Worm (Caenorhabditis elegans) whole organism, mixed stage, embryonic: ENCODE results near the gene H12I19.115.

ENCODE experiments used
- M03D4.4 ChIP-seq: sonication (generic microtip); optimal IDR thresholded peaks from 2 replicates; lab custom pipeline; 2017; ENCODE audit warnings: mild to moderate bottlenecking, missing genetic modification characterization, missing compliant biosample characterization
- bed-3 ChIP-seq: fragments of 200-800 bp; sonication (Bioruptor generic); optimal IDR thresholded peaks from 3 replicates; lab custom pipeline; 2018; ENCODE audit warnings: mild to moderate bottlenecking, missing genetic modification characterization, moderate library complexity, missing compliant biosample characterization
- blmp-1 ChIP-seq: fragments of 150-350 bp; optimal IDR thresholded peaks from 2 replicates; lab custom pipeline; 2014; ENCODE audit warnings: missing biosample characterization, missing genetic modification characterization
- ceh-39 ChIP-seq: fragments of 150-350 bp; optimal IDR thresholded peaks from 2 replicates; lab custom pipeline; 2014; ENCODE audit warnings: missing biosample characterization, missing genetic modification characterization
- ceh-83 ChIP-seq: fragments of 200-800 bp; sonication (Bioruptor generic); optimal IDR thresholded peaks from 2 replicates; lab custom pipeline; 2018; ENCODE audit warnings: mild to moderate bottlenecking, missing genetic modification characterization, missing compliant biosample characterization
- cnd-1 ChIP-seq: fragments of 200-800 bp; sonication (Bioruptor generic); optimal IDR thresholded peaks from 2 replicates; lab custom pipeline; 2018; ENCODE audit warnings: mild to moderate bottlenecking, missing genetic modification characterization, missing compliant biosample characterization
- drap-1 ChIP-seq: fragments of 200-800 bp; sonication (Bioruptor generic); optimal IDR thresholded peaks from 3 replicates; lab custom pipeline; 2018; ENCODE audit warnings: mild to moderate bottlenecking, missing genetic modification characterization, missing compliant biosample characterization
- elt-3 ChIP-seq: fragments of 150-350 bp; optimal IDR thresholded peaks from 2 replicates; lab custom pipeline; 2014; ENCODE audit warnings: missing biosample characterization, missing genetic modification characterization
- flh-1 ChIP-seq: fragments of 200-800 bp; sonication (Bioruptor generic); optimal IDR thresholded peaks from 2 replicates; lab custom pipeline; 2018; ENCODE audit warnings: mild to moderate bottlenecking, missing genetic modification characterization, moderate library complexity, missing compliant biosample characterization
- ham-2 ChIP-seq: fragments of 200-800 bp; sonication (Bioruptor generic); optimal IDR thresholded peaks from 2 replicates; lab custom pipeline; 2018; ENCODE audit warnings: mild to moderate bottlenecking, missing genetic modification characterization, missing compliant biosample characterization
- hlh-1 ChIP-seq: fragments of 150-350 bp; optimal IDR thresholded peaks from 2 replicates; lab custom pipeline; 2014; ENCODE audit warnings: missing biosample characterization, missing genetic modification reagents, missing genetic modification characterization
- lin-13 ChIP-seq: fragments of 150-350 bp; optimal IDR thresholded peaks from 2 replicates; lab custom pipeline; 2014; ENCODE audit warnings: missing biosample characterization, missing genetic modification characterization
- lin-32 ChIP-seq: fragments of 200-800 bp; sonication (Bioruptor generic); optimal IDR thresholded peaks from 2 replicates; lab custom pipeline; 2018; ENCODE audit warnings: mild to moderate bottlenecking, missing genetic modification characterization, missing compliant biosample characterization
- lsy-2 ChIP-seq: fragments of 150-350 bp; optimal IDR thresholded peaks from 2 replicates; lab custom pipeline; 2014; ENCODE audit warnings: missing biosample characterization, missing genetic modification characterization
- mep-1 ChIP-seq: fragments of 150-350 bp; optimal IDR thresholded peaks from 2 replicates; lab custom pipeline; 2017; ENCODE audit warnings: missing biosample characterization, missing genetic modification reagents, missing genetic modification characterization, inconsistent platforms
- nhr-2 ChIP-seq: fragments of 150-350 bp; optimal IDR thresholded peaks from 2 replicates; lab custom pipeline; 2014; ENCODE audit warnings: missing biosample characterization, missing genetic modification characterization
- nhr-28 ChIP-seq: fragments of 150-350 bp; optimal IDR thresholded peaks from 2 replicates; lab custom pipeline; 2014; ENCODE audit warnings: missing biosample characterization, missing genetic modification characterization
- nhr-76 ChIP-seq: sonication (generic microtip); optimal IDR thresholded peaks from 2 replicates; lab custom pipeline; 2017; ENCODE audit warnings: missing biosample characterization, missing genetic modification characterization
- pha-4 ChIP-seq: fragments of 150-350 bp; optimal IDR thresholded peaks from 2 replicates; lab custom pipeline; 2018; ENCODE audit warnings: missing biosample characterization, missing genetic modification reagents, missing genetic modification characterization
- sem-2 ChIP-seq: fragments of 200-800 bp; sonication (Bioruptor generic); optimal IDR thresholded peaks from 2 replicates; lab custom pipeline; 2018; ENCODE audit warnings: mild to moderate bottlenecking, missing genetic modification characterization, missing compliant biosample characterization
- snpc-4 ChIP-seq: fragments of 150-350 bp; optimal IDR thresholded peaks from 2 replicates; lab custom pipeline; 2014; ENCODE audit warnings: missing biosample characterization, missing genetic modification characterization
- sptf-1 ChIP-seq: sonication (generic microtip); optimal IDR thresholded peaks from 2 replicates; lab custom pipeline; 2017; ENCODE audit warnings: mild to moderate bottlenecking, missing genetic modification characterization, moderate library complexity, missing compliant biosample characterization
- tbx-8 ChIP-seq: fragments of 200-800 bp; sonication (Bioruptor generic); optimal IDR thresholded peaks from 2 replicates; lab custom pipeline; 2018; ENCODE audit warnings: mild to moderate bottlenecking, missing genetic modification characterization, moderate library complexity, missing compliant biosample characterization
- unc-120 ChIP-seq: sonication (generic microtip); optimal IDR thresholded peaks from 2 replicates; lab custom pipeline; 2017; ENCODE audit warnings: missing genetic modification characterization, missing compliant biosample characterization; ENCODE audit not compliant: poor library complexity, severe bottlenecking
- unc-39 ChIP-seq: fragments of 150-350 bp; optimal IDR thresholded peaks from 2 replicates; lab custom pipeline; 2014; ENCODE audit warnings: missing biosample characterization, missing genetic modification characterization
- unc-62 ChIP-seq: fragments of 150-350 bp; optimal IDR thresholded peaks from 2 replicates; lab custom pipeline; 2014; ENCODE audit warnings: missing biosample characterization, missing genetic modification reagents, missing genetic modification characterization
- zip-8 ChIP-seq: fragments of 150-350 bp; optimal IDR thresholded peaks from 2 replicates; lab custom pipeline; 2014; ENCODE audit warnings: missing biosample characterization, missing genetic modification characterization

H12I19.115 gene

DNA sequence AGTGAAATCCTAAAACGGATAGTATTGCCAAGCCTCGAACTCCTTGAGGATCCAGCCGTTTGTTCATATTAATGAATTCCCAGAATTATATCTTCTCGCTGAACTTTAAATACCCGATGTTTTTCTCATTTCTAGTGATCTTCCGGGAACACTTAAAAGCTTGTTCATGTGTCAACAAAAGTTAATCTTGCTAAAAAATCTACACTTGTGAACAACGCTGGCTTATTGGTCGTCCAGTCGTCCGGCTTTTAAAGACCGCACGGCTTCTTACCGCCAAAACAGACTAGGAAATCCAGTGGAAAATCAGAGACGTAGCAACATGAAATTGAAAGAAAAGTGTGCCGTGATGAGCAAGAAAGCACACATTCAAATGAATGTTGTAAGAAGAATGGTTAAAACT is 25.6 kb upstream of the H12I19.115 start, which contains the start of gene oac-38:
Gene oac-38, minus strand, starts transcription at position 101 of the 400 bp plus-strand sequence.
- TF ChIP-seq M03D4.4 (tag; lab: Kevin White, UChicago) (no peak), ceh-83 (no peak), unc-120 (no peak), elt-3 (tag; lab: Kevin White, UChicago) (no peak), unc-39 (tag; lab: Kevin White, UChicago) (no peak), ceh-39 (no peak), zip-8 (tag; lab: Kevin White, UChicago) (no peak), sptf-1 (no peak), nhr-2 (tag; lab: Kevin White, UChicago) (no peak), ham-2 (GFP tag; lab: Kevin White, UChicago) (no peak), sem-2 (GFP tag; lab: Kevin White, UChicago) (no peak), drap-1 (no peak), blmp-1 (tag; lab: Kevin White, UChicago) (no peak), cnd-1 (tag; lab: Kevin White, UChicago) (no peak), lin-13 (no peak)

DNA sequence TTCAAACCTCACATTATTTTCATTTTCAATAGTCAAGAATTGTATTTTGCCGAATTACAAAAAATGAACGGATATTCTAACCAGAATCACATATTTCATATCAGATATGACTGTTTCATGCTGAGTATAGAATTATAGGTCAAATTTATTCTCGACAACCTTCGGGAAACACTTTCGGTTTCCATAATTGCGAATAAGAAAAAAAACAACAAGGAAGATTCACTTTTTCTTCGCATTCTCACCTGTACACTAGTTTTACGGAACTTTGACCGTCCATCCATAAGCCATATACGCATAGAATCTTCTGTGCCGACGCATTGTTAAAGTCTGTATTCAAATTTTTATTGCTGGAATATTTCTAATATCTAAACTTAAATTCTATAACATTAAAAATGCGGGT is 17.9 kb upstream of the H12I19.115 start, which contains the start of gene oac-37:
Gene oac-37, plus strand, starts transcription at position 301 of the 400 bp plus-strand sequence.
- TF ChIP-seq hlh-1 (tag; lab: Kevin White, UChicago) (no peak), pha-4 (tag; lab: Kevin White, UChicago) (no peak), snpc-4 (no peak)

DNA sequence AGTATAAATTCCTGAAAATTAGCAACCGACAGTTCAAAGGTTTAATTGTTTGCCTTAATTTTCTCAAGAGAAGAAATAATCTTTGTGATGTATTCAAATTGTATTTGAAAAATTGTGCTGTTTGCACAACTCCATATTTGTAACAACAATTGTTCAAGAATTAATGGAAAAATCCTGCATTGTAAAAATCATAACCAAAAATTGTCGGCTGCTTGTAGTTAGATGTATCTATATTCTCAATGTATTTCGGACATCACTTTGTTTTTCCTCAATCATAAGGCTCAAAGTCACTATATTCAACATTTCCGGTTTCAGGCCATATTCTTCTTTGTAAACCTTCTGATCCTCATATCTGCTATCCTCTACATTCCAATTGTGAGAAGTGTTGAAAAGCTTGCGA is 15.4 kb upstream of the H12I19.115 start:
- no peak for TF ChIP-seq unc-62
- no peak for TF ChIP-seq elt-3 (tag; lab: Kevin White, UChicago)
- no peak for TF ChIP-seq unc-120
- TF ChIP-seq flh-1, result no peak
- no peak for TF ChIP-seq hlh-1 (tag; lab: Kevin White, UChicago)
- no peak for TF ChIP-seq nhr-2 (tag; lab: Kevin White, UChicago)
- TF ChIP-seq mep-1 (tag; lab: Kevin White, UChicago), result no peak
- TF ChIP-seq tbx-8 (GFP tag; lab: Kevin White, UChicago), result no peak
- TF ChIP-seq sem-2 (GFP tag; lab: Kevin White, UChicago), result no peak
- TF ChIP-seq lin-32 (GFP tag; lab: Kevin White, UChicago), result no peak
- TF ChIP-seq nhr-76 (tag; lab: Kevin White, UChicago), result no peak

DNA sequence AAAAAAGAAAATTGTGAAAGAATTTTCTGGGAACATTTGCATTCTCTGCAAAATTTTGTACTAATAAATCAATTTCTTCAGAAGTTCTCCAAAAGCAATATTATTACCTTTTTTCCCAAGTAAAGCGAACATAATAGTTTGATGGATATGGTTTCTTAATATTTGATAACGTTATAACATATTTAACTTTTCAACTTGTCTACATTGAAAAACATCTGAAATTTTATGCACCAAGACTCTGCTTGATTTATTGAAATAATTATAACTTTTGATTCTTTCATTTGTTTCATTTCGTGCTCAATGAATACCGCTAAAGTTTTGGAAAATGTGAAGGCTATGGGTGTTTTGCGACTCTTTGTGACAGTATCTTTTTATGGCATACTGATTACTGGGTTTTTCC is 9.4 kb upstream of the H12I19.115 start, which contains the start of gene srz-31:
Gene srz-31, plus strand, starts transcription at position 301 of the 400 bp plus-strand sequence.
- TF ChIP-seq nhr-76 (tag; lab: Kevin White, UChicago), result no peak
- TF ChIP-seq bed-3, result no peak

DNA sequence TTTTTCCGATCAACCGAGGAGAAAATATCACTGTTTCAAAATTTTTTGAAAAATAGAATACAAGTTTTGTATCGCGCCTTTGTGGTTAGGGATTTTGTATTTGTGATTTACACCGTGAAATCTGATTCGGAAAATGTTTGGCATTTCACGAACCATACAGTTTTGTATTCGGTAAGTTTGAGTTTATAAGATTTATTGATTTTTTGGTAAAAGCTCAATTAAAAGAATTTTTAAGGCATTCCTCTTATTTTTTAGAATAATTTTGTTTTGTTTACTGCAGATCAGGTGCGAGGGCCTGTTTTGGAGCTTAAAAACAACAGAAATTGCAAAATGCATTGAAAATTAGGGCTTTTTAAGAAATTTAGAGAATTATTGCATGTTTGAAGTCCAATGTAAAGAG is 5.7 kb upstream of the H12I19.115 start:
- TF ChIP-seq flh-1 (no peak), drap-1 (no peak), M03D4.4 (tag; lab: Kevin White, UChicago) (no peak), lin-13 (no peak), unc-120 (no peak), tbx-8 (GFP tag; lab: Kevin White, UChicago) (no peak), nhr-2 (tag; lab: Kevin White, UChicago) (no peak), nhr-28 (no peak)

DNA sequence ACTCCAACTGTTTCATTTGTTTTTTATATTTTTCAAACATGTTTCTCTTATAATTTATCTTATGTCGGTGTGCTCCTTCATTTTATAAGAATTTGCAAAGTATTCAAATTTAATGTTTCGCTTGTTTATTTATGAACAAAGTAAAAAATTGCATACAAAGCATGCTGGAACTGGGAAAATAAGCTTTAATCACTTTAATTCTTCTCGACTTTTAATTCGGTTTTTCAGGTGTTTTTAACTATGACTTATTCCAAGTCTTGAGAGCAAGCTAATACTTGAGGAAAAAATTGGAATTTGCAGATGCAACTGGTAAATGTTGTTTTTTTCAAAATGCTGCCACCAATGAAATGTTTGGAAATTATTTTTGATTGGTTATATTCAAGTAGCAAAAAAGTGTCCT is 4.1 kb upstream of the H12I19.115 start, which contains the start of gene srz-59:
Gene srz-59, plus strand, starts transcription at position 301 of the 400 bp plus-strand sequence.
- TF ChIP-seq drap-1, result no peak
- no peak for TF ChIP-seq lsy-2 (tag; lab: Kevin White, UChicago)
- TF ChIP-seq unc-62, result no peak
- TF ChIP-seq sem-2 (GFP tag; lab: Kevin White, UChicago), result no peak
- TF ChIP-seq lin-32 (GFP tag; lab: Kevin White, UChicago), result no peak
- no peak for TF ChIP-seq snpc-4
- TF ChIP-seq M03D4.4 (tag; lab: Kevin White, UChicago), result no peak
- TF ChIP-seq lin-13, result no peak
- TF ChIP-seq nhr-76 (tag; lab: Kevin White, UChicago), result no peak

DNA sequence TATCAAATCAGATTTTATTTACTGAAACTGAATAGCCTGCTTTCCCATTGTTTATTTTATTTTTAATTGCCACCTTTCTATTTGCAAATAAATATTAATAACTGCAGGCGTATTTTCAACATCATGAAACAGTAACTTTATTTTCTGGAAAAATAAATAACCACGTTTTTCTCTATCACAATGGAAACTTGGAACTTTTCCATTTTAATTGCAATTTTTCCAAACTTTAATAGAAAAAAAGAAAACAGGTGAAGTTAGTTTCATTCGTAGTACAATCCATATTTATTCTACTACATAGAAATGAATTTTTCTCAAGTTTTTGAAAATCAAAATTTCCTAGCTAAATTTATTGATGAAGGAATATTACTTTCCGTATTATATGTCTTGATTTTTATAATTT is 1.4 kb upstream of the H12I19.115 start, which contains the start of gene srz-42:
Gene srz-42, plus strand, starts transcription at position 301 of the 400 bp plus-strand sequence.
- TF ChIP-seq hlh-1 (tag; lab: Kevin White, UChicago), result no peak
- TF ChIP-seq ceh-83, result no peak
